1 fruit fly cellular context compared by ENCODE assay signal in genomic region chr2L:19577187-19577765, dm6.
A peak's percentile ranks its signal among the peaks of the same experiment; 100 is the strongest.
TF ChIP-seq lines count a peak whose summit lies in the region.

Gene spi (minus strand): TSS chr2L:19577315.
Gene msb1l (plus strand): TSS chr2L:19577701.

TF ChIP-seq in whole organism, embryonic, 481 proteins besides CTCF, POLR2A, EP300 and RAD21 (continued from another document and continues in another):
- TF ChIP-seq Chrac-16 (GFP tag; optimal IDR thresholded peaks at IDR 0.05; lab: Kevin White, UChicago) = peak; percentile 54
- peak; percentile 24 to 63 for TF ChIP-seq dpn (GFP tag; optimal IDR thresholded peaks at IDR 0.05; lab: Kevin White, UChicago)
- TF ChIP-seq CG14860 (GFP tag; IDR thresholded peaks at IDR 0.05; lab: Robert Waterston, UW; ENCODE audit: partially characterized antibody) = 0 out of 3 replicates have a peak, but pooled peaks have one; percentile 23
- no peak for TF ChIP-seq CG31388 (GFP tag; optimal IDR thresholded peaks at IDR 0.05; lab: Kevin White, UChicago)
- TF ChIP-seq Atf3 (GFP tag; optimal IDR thresholded peaks at IDR 0.05; lab: Kevin White, UChicago) = no peak
- peak; percentile 90 for TF ChIP-seq CG3995 (GFP tag; optimal IDR thresholded peaks at IDR 0.05; lab: Kevin White, UChicago)
- peak; percentile 60 for TF ChIP-seq CG9727 (GFP tag; optimal IDR thresholded peaks at IDR 0.05; lab: Kevin White, UChicago)
- peak; percentile 76 for TF ChIP-seq Sin3A (optimal IDR thresholded peaks at IDR 0.05; lab: Kevin White, UChicago)
- no peak for TF ChIP-seq so (GFP tag; IDR thresholded peaks at IDR 0.05; lab: Robert Waterston, UW)
- peak; percentile 34 for TF ChIP-seq bcd (GFP tag; optimal IDR thresholded peaks at IDR 0.05; lab: Kevin White, UChicago)
- TF ChIP-seq Elba2 (GFP tag; optimal IDR thresholded peaks at IDR 0.05; lab: Kevin White, UChicago) = peak; percentile 4
- no peak for TF ChIP-seq ato (GFP tag; IDR thresholded peaks at IDR 0.05; lab: Robert Waterston, UW; ENCODE audit: partially characterized antibody)
- TF ChIP-seq Ada2b (GFP tag; IDR thresholded peaks at IDR 0.05; lab: Robert Waterston, UW) = no peak
- TF ChIP-seq sna (GFP tag; IDR thresholded peaks at IDR 0.05; lab: Robert Waterston, UW; ENCODE audit: partially characterized antibody) = 0 out of 2 replicates have a peak, but pooled peaks have one; percentile 25
- no peak for TF ChIP-seq ap (GFP tag; IDR thresholded peaks at IDR 0.05; lab: Robert Waterston, UW)
- no peak for TF ChIP-seq yki (optimal IDR thresholded peaks at IDR 0.05; lab: Kevin White, UChicago)
- peak; percentile 44 for TF ChIP-seq CG13894 (tag; optimal IDR thresholded peaks at IDR 0.05; lab: Kevin White, UChicago)
- peak; percentile 50 for TF ChIP-seq CG16815 (GFP tag; optimal IDR thresholded peaks at IDR 0.05; lab: Kevin White, UChicago)
- peak; percentile 56 for TF ChIP-seq Hmr (GFP tag; optimal IDR thresholded peaks at IDR 0.05; lab: Kevin White, UChicago)
- TF ChIP-seq Abd-B (GFP tag; optimal IDR thresholded peaks at IDR 0.05; lab: Kevin White, UChicago) = peak; percentile 80
- 0 out of 3 replicates have a peak, but pooled peaks have one; percentile 5 for TF ChIP-seq otp (GFP tag; IDR thresholded peaks at IDR 0.05; lab: Robert Waterston, UW)
- TF ChIP-seq Camta (GFP tag; optimal IDR thresholded peaks at IDR 0.05; lab: Kevin White, UChicago) = no peak
- TF ChIP-seq CG1792 (GFP tag; optimal IDR thresholded peaks at IDR 0.05; lab: Kevin White, UChicago) = no peak
- TF ChIP-seq pum (GFP tag; optimal IDR thresholded peaks at IDR 0.05; lab: Kevin White, UChicago) = no peak
- no peak for TF ChIP-seq org-1 (GFP tag; optimal IDR thresholded peaks at IDR 0.05; lab: Kevin White, UChicago)
- no peak for TF ChIP-seq sqz (GFP tag; optimal IDR thresholded peaks at IDR 0.05; lab: Kevin White, UChicago)
- no peak for TF ChIP-seq CG10959 (GFP tag; IDR thresholded peaks at IDR 0.05; lab: Robert Waterston, UW)
- peak in 1 of 2 experiments; percentile 12 for TF ChIP-seq crp (GFP tag; optimal IDR thresholded peaks at IDR 0.05; lab: Kevin White, UChicago)
- no peak for TF ChIP-seq usp (GFP tag; optimal IDR thresholded peaks at IDR 0.05; lab: Kevin White, UChicago)
- TF ChIP-seq exex (tag; optimal IDR thresholded peaks at IDR 0.05; lab: Kevin White, UChicago) = no peak
- no peak for TF ChIP-seq CG1832 (GFP tag; optimal IDR thresholded peaks at IDR 0.05; lab: Kevin White, UChicago)
- peak; percentile 22 for TF ChIP-seq Blimp-1 (GFP tag; optimal IDR thresholded peaks at IDR 0.05; lab: Kevin White, UChicago)
- no peak for TF ChIP-seq pfk (GFP tag; optimal IDR thresholded peaks at IDR 0.05; lab: Kevin White, UChicago)
- TF ChIP-seq run (tag; optimal IDR thresholded peaks at IDR 0.05; lab: Kevin White, UChicago) = no peak
- no peak for TF ChIP-seq nom (GFP tag; optimal IDR thresholded peaks at IDR 0.05; lab: Kevin White, UChicago)
- no peak for TF ChIP-seq ase (GFP tag; IDR thresholded peaks at IDR 0.05; lab: Robert Waterston, UW)
- TF ChIP-seq CG15479 (GFP tag; optimal IDR thresholded peaks at IDR 0.05; lab: Kevin White, UChicago) = no peak
- TF ChIP-seq corto (GFP tag; optimal IDR thresholded peaks at IDR 0.05; lab: Kevin White, UChicago) = no peak
- TF ChIP-seq CG8944 (GFP tag; optimal IDR thresholded peaks at IDR 0.05; lab: Kevin White, UChicago) = no peak
- TF ChIP-seq bowl (GFP tag; IDR thresholded peaks at IDR 0.05; lab: Robert Waterston, UW) = no peak
- no peak for TF ChIP-seq maf-S (GFP tag; optimal IDR thresholded peaks at IDR 0.05; lab: Kevin White, UChicago)
- no peak for TF ChIP-seq hth (optimal IDR thresholded peaks at IDR 0.05; lab: Kevin White, UChicago)
- peak; percentile 69 for TF ChIP-seq CG30020 (tag; optimal IDR thresholded peaks at IDR 0.05; lab: Kevin White, UChicago)
- peak; percentile 69; the same call in 1 of the 2 replicates for TF ChIP-seq sob (GFP tag; IDR thresholded peaks at IDR 0.05; lab: Robert Waterston, UW)
- TF ChIP-seq CG8478 (optimal IDR thresholded peaks at IDR 0.05; lab: Kevin White, UChicago) = no peak
- TF ChIP-seq mam (GFP tag; optimal IDR thresholded peaks at IDR 0.05; lab: Kevin White, UChicago) = peak; percentile 35
- TF ChIP-seq hbn (GFP tag; IDR thresholded peaks at IDR 0.05; lab: Robert Waterston, UW; ENCODE audit: partially characterized antibody) = no peak
- TF ChIP-seq lilli (GFP tag; optimal IDR thresholded peaks at IDR 0.05; lab: Kevin White, UChicago) = peak; percentile 47
- no peak for TF ChIP-seq Spps (tag; optimal IDR thresholded peaks at IDR 0.05; lab: Kevin White, UChicago)
- TF ChIP-seq GATAe (GFP tag; conservative IDR thresholded peaks at IDR 0.05; lab: Robert Waterston, UW) = no peak
- TF ChIP-seq en (GFP tag; optimal IDR thresholded peaks at IDR 0.05; lab: Kevin White, UChicago) = no peak
- TF ChIP-seq danr (GFP tag; IDR thresholded peaks at IDR 0.05; lab: Robert Waterston, UW) = 0 out of 2 replicates have a peak, but pooled peaks have one; percentile 31
- TF ChIP-seq CG7928 (GFP tag; optimal IDR thresholded peaks at IDR 0.05; lab: Kevin White, UChicago) = no peak
- peak; percentile 45; the same call in 1 of the 3 replicates for TF ChIP-seq vnd (GFP tag; IDR thresholded peaks at IDR 0.05; lab: Robert Waterston, UW; ENCODE audit: partially characterized antibody)
- TF ChIP-seq Stat92E (GFP tag; optimal IDR thresholded peaks at IDR 0.05; lab: Kevin White, UChicago) = no peak
- no peak for TF ChIP-seq CG11456 (GFP tag; IDR thresholded peaks at IDR 0.05; lab: Robert Waterston, UW)
- TF ChIP-seq CG4617 (GFP tag; optimal IDR thresholded peaks at IDR 0.05; lab: Kevin White, UChicago; ENCODE audit: borderline replicate concordance) = peak; percentile 0
- no peak for TF ChIP-seq aop (GFP tag; IDR thresholded peaks at IDR 0.05; lab: Robert Waterston, UW)
- no peak for TF ChIP-seq CG8089 (GFP tag; optimal IDR thresholded peaks at IDR 0.05; lab: Kevin White, UChicago)
- TF ChIP-seq CG1529 (GFP tag; optimal IDR thresholded peaks at IDR 0.05; lab: Kevin White, UChicago) = no peak
- TF ChIP-seq CG11247 (GFP tag; IDR thresholded peaks at IDR 0.05; lab: Robert Waterston, UW) = no peak
- TF ChIP-seq CG4404 (GFP tag; IDR thresholded peaks at IDR 0.05; lab: Robert Waterston, UW) = peak; percentile 55
- no peak for TF ChIP-seq trh (GFP tag; optimal IDR thresholded peaks at IDR 0.05; lab: Kevin White, UChicago)
- TF ChIP-seq NC2β (GFP tag; optimal IDR thresholded peaks at IDR 0.05; lab: Kevin White, UChicago) = no peak
- peak; percentile 96 for TF ChIP-seq CG10267 (tag; optimal IDR thresholded peaks at IDR 0.05; lab: Kevin White, UChicago)
- peak; percentile 18; the same call in 1 of the 2 replicates for TF ChIP-seq CG31224 (GFP tag; IDR thresholded peaks at IDR 0.05; lab: Robert Waterston, UW)
- TF ChIP-seq CG10979 (tag; optimal IDR thresholded peaks at IDR 0.05; lab: Kevin White, UChicago) = peak; percentile 19
- TF ChIP-seq fd96Cb (tag; optimal IDR thresholded peaks at IDR 0.05; lab: Kevin White, UChicago) = peak; percentile 45
- TF ChIP-seq HmgD (GFP tag; optimal IDR thresholded peaks at IDR 0.05; lab: Kevin White, UChicago) = no peak
- TF ChIP-seq C15 (GFP tag; IDR thresholded peaks at IDR 0.05; lab: Robert Waterston, UW) = no peak
- peak; percentile 55 for TF ChIP-seq CG2120 (GFP tag; optimal IDR thresholded peaks at IDR 0.05; lab: Kevin White, UChicago)
- no peak for TF ChIP-seq Mrtf (GFP tag; IDR thresholded peaks at IDR 0.05; lab: Robert Waterston, UW)
- no peak for TF ChIP-seq gcm2 (GFP tag; optimal IDR thresholded peaks at IDR 0.05; lab: Kevin White, UChicago)
- no peak for TF ChIP-seq CG31365 (tag; optimal IDR thresholded peaks at IDR 0.05; lab: Kevin White, UChicago)
- no peak for TF ChIP-seq CG11093 (GFP tag; IDR thresholded peaks at IDR 0.05; lab: Robert Waterston, UW)
- TF ChIP-seq dm (GFP tag; optimal IDR thresholded peaks at IDR 0.05; lab: Kevin White, UChicago) = no peak
- no peak for TF ChIP-seq CG12071 (GFP tag; optimal IDR thresholded peaks at IDR 0.05; lab: Kevin White, UChicago)
- peak; percentile 4 for TF ChIP-seq HHEX (GFP tag; optimal IDR thresholded peaks at IDR 0.05; lab: Kevin White, UChicago)
- no peak for TF ChIP-seq ara (GFP tag; IDR thresholded peaks at IDR 0.05; lab: Robert Waterston, UW)
- TF ChIP-seq MBD-R2 (GFP tag; IDR thresholded peaks at IDR 0.05; lab: Robert Waterston, UW) = no peak; the same call in 1 of the 2 replicates
- TF ChIP-seq Xbp1 (GFP tag; optimal IDR thresholded peaks at IDR 0.05; lab: Kevin White, UChicago) = peak; percentile 72
- peak; percentile 67 for TF ChIP-seq Nf-YC (tag; optimal IDR thresholded peaks at IDR 0.05; lab: Kevin White, UChicago)
- TF ChIP-seq pho (GFP tag; optimal IDR thresholded peaks at IDR 0.05; lab: Kevin White, UChicago) = no peak
- peak; percentile 66 for TF ChIP-seq CG2712 (tag; optimal IDR thresholded peaks at IDR 0.05; lab: Kevin White, UChicago)
- no peak for TF ChIP-seq odd (GFP tag; optimal IDR thresholded peaks at IDR 0.05; lab: Kevin White, UChicago)
- TF ChIP-seq CG7786 (GFP tag; optimal IDR thresholded peaks at IDR 0.05; lab: Kevin White, UChicago) = no peak
- peak; percentile 64 for TF ChIP-seq Rfx (GFP tag; IDR thresholded peaks at IDR 0.05; lab: Robert Waterston, UW)
- TF ChIP-seq CG13775 (GFP tag; optimal IDR thresholded peaks at IDR 0.05; lab: Kevin White, UChicago) = peak; percentile 36
- TF ChIP-seq kay (GFP tag; optimal IDR thresholded peaks at IDR 0.05; lab: Kevin White, UChicago) = no peak
- no peak for TF ChIP-seq CG7963 (GFP tag; IDR thresholded peaks at IDR 0.05; lab: Robert Waterston, UW; ENCODE audit: partially characterized antibody)
- no peak for TF ChIP-seq pan (optimal IDR thresholded peaks at IDR 0.05; lab: Kevin White, UChicago)
- TF ChIP-seq pan (GFP tag; optimal IDR thresholded peaks at IDR 0.05 in 1 of 2, IDR thresholded peaks at IDR 0.05 in 1 of 2) = no peak
- no peak for TF ChIP-seq Dip3 (GFP tag; optimal IDR thresholded peaks at IDR 0.05; lab: Kevin White, UChicago)
- TF ChIP-seq br (optimal IDR thresholded peaks at IDR 0.05; lab: Kevin White, UChicago) = no peak
- TF ChIP-seq YL-1 (GFP tag; optimal IDR thresholded peaks at IDR 0.05; lab: Kevin White, UChicago) = no peak
- TF ChIP-seq ssp (GFP tag; IDR thresholded peaks at IDR 0.05; lab: Robert Waterston, UW) = 0 out of 2 replicates have a peak, but pooled peaks have one; percentile 36
- TF ChIP-seq HLHmδ (GFP tag; optimal IDR thresholded peaks at IDR 0.05; lab: Kevin White, UChicago) = no peak
- peak; percentile 87 for TF ChIP-seq BEAF-32 (GFP tag; optimal IDR thresholded peaks at IDR 0.05; lab: Kevin White, UChicago)
- no peak for TF ChIP-seq pros (GFP tag; optimal IDR thresholded peaks at IDR 0.05; lab: Kevin White, UChicago)
- no peak for TF ChIP-seq CG10274 (GFP tag; optimal IDR thresholded peaks at IDR 0.05; lab: Kevin White, UChicago)
- peak; percentile 81 for TF ChIP-seq row (GFP tag; IDR thresholded peaks at IDR 0.05; lab: Robert Waterston, UW)
- no peak for TF ChIP-seq CG11695 (GFP tag; IDR thresholded peaks at IDR 0.05; lab: Robert Waterston, UW)
- no peak for TF ChIP-seq chinmo (GFP tag; IDR thresholded peaks at IDR 0.05; lab: Robert Waterston, UW; ENCODE audit: partially characterized antibody)
- TF ChIP-seq CG10431 (GFP tag; optimal IDR thresholded peaks at IDR 0.05; lab: Kevin White, UChicago) = no peak
- TF ChIP-seq gem (tag; optimal IDR thresholded peaks at IDR 0.05; lab: Kevin White, UChicago) = peak; percentile 73
- TF ChIP-seq Sox102F (GFP tag; optimal IDR thresholded peaks at IDR 0.05; lab: Kevin White, UChicago) = peak; percentile 50
- TF ChIP-seq fd64A (GFP tag; optimal IDR thresholded peaks at IDR 0.05; lab: Kevin White, UChicago) = no peak
- no peak for TF ChIP-seq MTF-1 (GFP tag; optimal IDR thresholded peaks at IDR 0.05; lab: Kevin White, UChicago; ENCODE audit: borderline replicate concordance)
- TF ChIP-seq grau (tag; optimal IDR thresholded peaks at IDR 0.05; lab: Kevin White, UChicago) = peak; percentile 62
- TF ChIP-seq HLH54F (GFP tag; optimal IDR thresholded peaks at IDR 0.05; lab: Kevin White, UChicago) = peak; percentile 42
- peak; percentile 71 for TF ChIP-seq Hr3 (GFP tag; optimal IDR thresholded peaks at IDR 0.05; lab: Kevin White, UChicago)
- TF ChIP-seq CG9797 (GFP tag; optimal IDR thresholded peaks at IDR 0.05; lab: Kevin White, UChicago) = peak; percentile 33
- TF ChIP-seq Lhr (GFP tag; optimal IDR thresholded peaks at IDR 0.05; lab: Kevin White, UChicago) = peak; percentile 71
- no peak for TF ChIP-seq da (GFP tag; optimal IDR thresholded peaks at IDR 0.05; lab: Kevin White, UChicago)
- peak; percentile 21 for TF ChIP-seq CG10147 (GFP tag; optimal IDR thresholded peaks at IDR 0.05; lab: Kevin White, UChicago)
- TF ChIP-seq cg (GFP tag; optimal IDR thresholded peaks at IDR 0.05; lab: Kevin White, UChicago) = no peak
- peak; percentile 64 for TF ChIP-seq CG17829 (tag; optimal IDR thresholded peaks at IDR 0.05; lab: Kevin White, UChicago)
- no peak for TF ChIP-seq CG17568 (GFP tag; optimal IDR thresholded peaks at IDR 0.05; lab: Kevin White, UChicago)
- TF ChIP-seq CG2678 (tag; optimal IDR thresholded peaks at IDR 0.05; lab: Kevin White, UChicago) = peak; percentile 65
- 0 out of 3 replicates have a peak, but pooled peaks have one; percentile 41 for TF ChIP-seq mld (GFP tag; IDR thresholded peaks at IDR 0.05; lab: Robert Waterston, UW; ENCODE audit: partially characterized antibody)
- TF ChIP-seq Hmx (GFP tag; optimal IDR thresholded peaks at IDR 0.05; lab: Kevin White, UChicago) = no peak
- TF ChIP-seq CG3847 (GFP tag; IDR thresholded peaks at IDR 0.05; lab: Robert Waterston, UW) = peak; percentile 79
- TF ChIP-seq CoRest (tag; optimal IDR thresholded peaks at IDR 0.05; lab: Kevin White, UChicago) = peak; percentile 81
- peak; percentile 78 for TF ChIP-seq E2f2 (GFP tag; IDR thresholded peaks at IDR 0.05; lab: Robert Waterston, UW)
- no peak for TF ChIP-seq Kr (GFP tag; optimal IDR thresholded peaks at IDR 0.05; lab: Kevin White, UChicago)
- TF ChIP-seq Deaf1 (tag; optimal IDR thresholded peaks at IDR 0.05; lab: Kevin White, UChicago) = no peak
- TF ChIP-seq shn (GFP tag; optimal IDR thresholded peaks at IDR 0.05; lab: Kevin White, UChicago) = no peak
- peak; percentile 54 for TF ChIP-seq Dek (tag; optimal IDR thresholded peaks at IDR 0.05; lab: Kevin White, UChicago)
- TF ChIP-seq CG6791 (GFP tag; IDR thresholded peaks at IDR 0.05; lab: Robert Waterston, UW; ENCODE audit: partially characterized antibody) = peak; percentile 57; the same call in 1 of the 3 replicates
- no peak for TF ChIP-seq CG18599 (GFP tag; optimal IDR thresholded peaks at IDR 0.05; lab: Kevin White, UChicago)
- TF ChIP-seq Bgb (GFP tag; IDR thresholded peaks at IDR 0.05; lab: Robert Waterston, UW; ENCODE audit: partially characterized antibody) = no peak
- TF ChIP-seq CG6175 (GFP tag; IDR thresholded peaks at IDR 0.05; lab: Robert Waterston, UW) = no peak
